Worm (Caenorhabditis elegans): Measurements from ENCODE around the gene Y59E9AL.36.

Y59E9AL.36 gene

ce11 chrIV:5186480-5187205 lies 22.6 kb downstream of the Y59E9AL.36 start, which contains the start of the genes W03F8.6 and mtrf-1L:
Gene W03F8.6, minus strand, starts transcription at chrIV:5186580.
Gene mtrf-1L, plus strand, starts transcription at chrIV:5187155.
- no peak for TF ChIP-seq nhr-28 (tag; optimal IDR thresholded peaks at IDR 0.05)
- TF ChIP-seq ceh-16 (tag; optimal IDR thresholded peaks at IDR 0.05): no peak
- TF ChIP-seq pha-4 (tag; optimal IDR thresholded peaks at IDR 0.05): peak; percentile 70
- no peak for TF ChIP-seq ceh-82 (tag; optimal IDR thresholded peaks at IDR 0.05)
- TF ChIP-seq elt-3 (tag; optimal IDR thresholded peaks at IDR 0.05): no peak
- no peak for TF ChIP-seq nhr-237 (tag; optimal IDR thresholded peaks at IDR 0.05)

DNA sequence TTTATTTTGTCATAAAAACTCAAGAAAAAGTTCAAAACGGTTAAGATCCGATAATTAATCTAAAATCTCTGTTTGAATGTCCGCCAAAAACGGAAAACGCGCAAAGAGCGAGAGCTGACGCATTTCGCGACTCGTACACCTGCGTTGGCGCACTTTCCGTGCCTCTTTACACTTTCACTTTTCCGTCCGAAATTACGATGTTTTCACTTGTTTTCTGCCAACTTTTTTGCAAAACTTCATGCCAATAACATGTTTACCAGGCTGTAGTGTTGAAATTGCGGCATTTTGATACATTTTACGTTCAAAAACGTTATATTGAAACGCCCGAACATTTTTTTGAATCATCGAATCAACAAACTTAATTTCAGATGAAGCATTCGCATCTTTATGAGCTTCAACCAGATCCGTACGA lies 25.5 kb downstream of the Y59E9AL.36 start, which contains the start of gene W03F8.4:
Gene W03F8.4 (plus strand): TSS at position 369 of the 412 bp plus-strand sequence.
- TF ChIP-seq nfya-1 (tag; optimal IDR thresholded peaks at IDR 0.05; ENCODE audit: insufficient read depth) (peak; percentile 91), nhr-11 (tag; optimal IDR thresholded peaks at IDR 0.05) (peak; percentile 35), ceh-9 (tag; optimal IDR thresholded peaks at IDR 0.05) (no peak), unc-62 (GFP tag; optimal IDR thresholded peaks at IDR 0.05) (no peak), sea-2 (GFP tag; optimal IDR thresholded peaks at IDR 0.05) (no peak), R02D3.7 (tag; optimal IDR thresholded peaks at IDR 0.05) (peak; percentile 88), ceh-82 (tag; optimal IDR thresholded peaks at IDR 0.05) (peak; percentile 87), lsy-12 (tag; optimal IDR thresholded peaks at IDR 0.05) (peak; percentile 91), nhr-43 (tag; optimal IDR thresholded peaks at IDR 0.05; ENCODE audit: poor library complexity, severe bottlenecking) (peak; percentile 91), fos-1 (tag; optimal IDR thresholded peaks at IDR 0.05) (no peak), pqm-1 (tag; optimal IDR thresholded peaks at IDR 0.05) (peak; percentile 42), snpc-4 (tag; optimal IDR thresholded peaks at IDR 0.05) (peak; percentile 93), nhr-237 (tag; optimal IDR thresholded peaks at IDR 0.05) (no peak), nhr-76 (tag; optimal IDR thresholded peaks at IDR 0.05) (no peak), elt-3 (tag; optimal IDR thresholded peaks at IDR 0.05) (peak in 1 of 3 experiments; percentile 49), ama-1 (optimal IDR thresholded peaks at IDR 0.05) (peak; percentile 53), zag-1 (tag; optimal IDR thresholded peaks at IDR 0.05) (no peak), lin-15B (tag; optimal IDR thresholded peaks at IDR 0.05) (peak; percentile 96), jun-1 (tag; optimal IDR thresholded peaks at IDR 0.05) (peak; percentile 83), lin-39 (tag; optimal IDR thresholded peaks at IDR 0.05) (peak; percentile 71), nhr-23 (tag; optimal IDR thresholded peaks at IDR 0.05) (peak; percentile 97), nhr-12 (tag; optimal IDR thresholded peaks at IDR 0.05) (no peak), elt-2 (tag; optimal IDR thresholded peaks at IDR 0.05) (peak; percentile 62), aly-2 (tag; optimal IDR thresholded peaks at IDR 0.05) (peak; percentile 28), ceh-16 (tag; optimal IDR thresholded peaks at IDR 0.05) (no peak), daf-12 (tag; optimal IDR thresholded peaks at IDR 0.05) (no peak), nhr-25 (tag; optimal IDR thresholded peaks at IDR 0.05) (peak; percentile 96), ceh-28 (tag; optimal IDR thresholded peaks at IDR 0.05) (peak; percentile 87), hmg-11 (tag; optimal IDR thresholded peaks at IDR 0.05) (peak; percentile 88), nhr-77 (tag; optimal IDR thresholded peaks at IDR 0.05) (peak; percentile 74), fkh-10 (GFP tag; optimal IDR thresholded peaks at IDR 0.05) (no peak), nhr-28 (tag; optimal IDR thresholded peaks at IDR 0.05) (no peak), ztf-11 (tag; optimal IDR thresholded peaks at IDR 0.05) (no peak), mdl-1 (tag; optimal IDR thresholded peaks at IDR 0.05) (no peak), elt-1 (tag; optimal IDR thresholded peaks at IDR 0.05) (peak; percentile 69), egl-5 (tag; optimal IDR thresholded peaks at IDR 0.05) (peak; percentile 92), unc-39 (tag; optimal IDR thresholded peaks at IDR 0.05) (no peak), nhr-67 (tag; optimal IDR thresholded peaks at IDR 0.05) (no peak), tbx-2 (tag; optimal IDR thresholded peaks at IDR 0.05) (peak; percentile 92), eor-1 (tag; optimal IDR thresholded peaks at IDR 0.05) (no peak), egl-27 (tag; optimal IDR thresholded peaks at IDR 0.05) (peak; percentile 24), pha-4 (tag; optimal IDR thresholded peaks at IDR 0.05) (peak; percentile 94), skn-1 (tag; optimal IDR thresholded peaks at IDR 0.05) (peak; percentile 84), mml-1 (tag; optimal IDR thresholded peaks at IDR 0.05) (no peak), ztf-4 (tag; optimal IDR thresholded peaks at IDR 0.05) (peak; percentile 74), fkh-2 (tag; optimal IDR thresholded peaks at IDR 0.05) (no peak), ZK546.5 (tag; optimal IDR thresholded peaks at IDR 0.05) (no peak)

All from whole organism, L3 larva.